Fruit fly (Drosophila melanogaster) whole organism, embryonic: ENCODE measurements around the gene Vti1a.

Experiments
- B-H2 ChIP-seq: fragments of 200-800 bp; sonication (Bioruptor generic); optimal IDR thresholded peaks from 2 replicates; lab custom pipeline; 2018; ENCODE audit warnings: missing biosample characterization, mild to moderate bottlenecking, missing genetic modification characterization
- CG10274 ChIP-seq: fragments of 200-800 bp; sonication (Bioruptor generic); optimal IDR thresholded peaks from 3 replicates; lab custom pipeline; 2017; ENCODE audit warnings: missing biosample characterization, mild to moderate bottlenecking, missing genetic modification characterization
- CG11456 ChIP-seq: fragments of 200-800 bp; sonication (Bioruptor generic); IDR thresholded peaks from 3 replicates; pipeline ENCODE4 v1.3.6; 2022; ENCODE audit warnings: missing biosample characterization, missing genetic modification characterization
- CG12236 ChIP-seq: fragments of 200-800 bp; sonication (Bioruptor generic); optimal IDR thresholded peaks from 2 replicates; lab custom pipeline; 2016; ENCODE audit warnings: missing biosample characterization, missing genetic modification characterization
- CG1603 ChIP-seq: fragments of 200-800 bp; sonication (Bioruptor generic); optimal IDR thresholded peaks from 2 replicates; lab custom pipeline; 2019; ENCODE audit warnings: missing biosample characterization, mild to moderate bottlenecking, missing genetic modification characterization, moderate library complexity
- CG16779 ChIP-seq: fragments of 200-800 bp; sonication (Bioruptor generic); IDR thresholded peaks from 2 replicates; pipeline ENCODE4 v1.3.6; 2022; ENCODE audit warnings: missing biosample characterization, missing genetic modification characterization
- CG17359 ChIP-seq: fragments of 200-800 bp; sonication (Bioruptor generic); optimal IDR thresholded peaks from 3 replicates; lab custom pipeline; 2018; ENCODE audit warnings: missing biosample characterization, mild to moderate bottlenecking, missing genetic modification characterization, moderate library complexity
- CG17829 ChIP-seq: fragments of 200-800 bp; optimal IDR thresholded peaks from 2 replicates; lab custom pipeline; 2019; ENCODE audit warnings: missing biosample characterization, mild to moderate bottlenecking, missing genetic modification characterization, moderate library complexity
- CG2199 ChIP-seq: fragments of 200-800 bp; sonication (Bioruptor generic); IDR thresholded peaks from 3 replicates; pipeline ENCODE4 v1.3.6; 2022; ENCODE audit warnings: missing biosample characterization, missing genetic modification characterization
- CG30431 ChIP-seq: fragments of 200-800 bp; sonication (Bioruptor generic); optimal IDR thresholded peaks from 2 replicates; lab custom pipeline; 2017; ENCODE audit warnings: missing biosample characterization, missing genetic modification characterization
- CG31388 ChIP-seq: fragments of 200-800 bp; sonication (Bioruptor generic); optimal IDR thresholded peaks from 2 replicates; lab custom pipeline; 2016; ENCODE audit warnings: missing biosample characterization, missing genetic modification characterization
- CG3281 ChIP-seq: fragments of 200-800 bp; sonication (Bioruptor generic); optimal IDR thresholded peaks from 3 replicates; lab custom pipeline; 2017; ENCODE audit warnings: missing biosample characterization, mild to moderate bottlenecking, missing genetic modification characterization
- CG3847 ChIP-seq: fragments of 200-800 bp; sonication (Bioruptor generic); IDR thresholded peaks from 2 replicates; pipeline ENCODE4 v1.3.6; 2022; ENCODE audit warnings: missing biosample characterization, missing genetic modification characterization
- CG4617 ChIP-seq: fragments of 200-800 bp; sonication (Bioruptor generic); optimal IDR thresholded peaks from 3 replicates; lab custom pipeline; 2016; ENCODE audit warnings: missing biosample characterization, missing genetic modification characterization, borderline replicate concordance
- CG4707 ChIP-seq: fragments of 200-800 bp; sonication (Bioruptor generic); optimal IDR thresholded peaks from 2 replicates; lab custom pipeline; 2018; ENCODE audit warnings: missing biosample characterization, mild to moderate bottlenecking, missing genetic modification characterization, moderate library complexity
- CG5180 ChIP-seq: fragments of 200-800 bp; sonication (Bioruptor generic); optimal IDR thresholded peaks from 3 replicates; lab custom pipeline; 2017; ENCODE audit warnings: missing biosample characterization, missing genetic modification characterization, mild to moderate bottlenecking, moderate library complexity, missing genetic modification reagents
- CG6654 ChIP-seq: fragments of 200-800 bp; sonication (Bioruptor generic); optimal IDR thresholded peaks from 2 replicates; lab custom pipeline; 2017; ENCODE audit warnings: missing biosample characterization, mild to moderate bottlenecking, missing genetic modification characterization
- CG6683 ChIP-seq: fragments of 200-800 bp; sonication (Bioruptor generic); optimal IDR thresholded peaks from 2 replicates; lab custom pipeline; 2017; ENCODE audit warnings: missing biosample characterization, mild to moderate bottlenecking, missing genetic modification characterization, missing genetic modification reagents
- CG6765 ChIP-seq: fragments of 200-800 bp; sonication (Bioruptor generic); optimal IDR thresholded peaks from 3 replicates; lab custom pipeline; 2017; ENCODE audit warnings: missing biosample characterization, mild to moderate bottlenecking, missing genetic modification characterization
- CG7372 ChIP-seq: fragments of 200-800 bp; sonication (Bioruptor generic); IDR thresholded peaks from 2 replicates; pipeline ENCODE4 v1.3.6; 2022; ENCODE audit warnings: missing biosample characterization, missing genetic modification characterization
- CG7786 ChIP-seq: fragments of 200-800 bp; sonication (Bioruptor generic); optimal IDR thresholded peaks from 2 replicates; lab custom pipeline; 2016; ENCODE audit warnings: missing biosample characterization, missing genetic modification characterization
- Chrac-16 ChIP-seq: fragments of 200-800 bp; sonication (Bioruptor generic); optimal IDR thresholded peaks from 3 replicates; lab custom pipeline; 2016; ENCODE audit warnings: missing biosample characterization, missing genetic modification characterization
- Dbx ChIP-seq: fragments of 200-800 bp; sonication (Bioruptor generic); IDR thresholded peaks from 3 replicates; pipeline ENCODE4 v1.3.6; 2022; ENCODE audit warnings: missing biosample characterization, missing genetic modification characterization
- Dfd ChIP-seq, 2 experiments: fragments of >200 bp; optimal IDR thresholded peaks; 2 replicates each; lab custom pipeline; 2017; ENCODE audit warnings: missing biosample characterization in 2 of 2, missing genetic modification characterization in 2 of 2
- Doc3 ChIP-seq: fragments of 200-800 bp; sonication (Bioruptor generic); IDR thresholded peaks from 3 replicates; pipeline ENCODE4 v1.3.6; 2022; ENCODE audit warnings: missing biosample characterization, missing genetic modification characterization; ENCODE audit not compliant: partially characterized antibody
- ERR ChIP-seq: fragments of 200-800 bp; sonication (Bioruptor generic); optimal IDR thresholded peaks from 2 replicates; lab custom pipeline; 2016; ENCODE audit warnings: missing biosample characterization, missing genetic modification characterization
- Jarid2 ChIP-seq: fragments of 200-800 bp; sonication (Bioruptor generic); optimal IDR thresholded peaks from 3 replicates; lab custom pipeline; 2017; ENCODE audit warnings: mild to moderate bottlenecking, missing biosample characterization, missing genetic modification reagents, missing genetic modification characterization
- Neu2 ChIP-seq: fragments of 200-800 bp; sonication (Bioruptor generic); optimal IDR thresholded peaks from 3 replicates; lab custom pipeline; 2016; ENCODE audit warnings: missing biosample characterization, missing genetic modification characterization, borderline replicate concordance
- Opbp ChIP-seq: fragments of 200-800 bp; sonication (Bioruptor generic); IDR thresholded peaks from 3 replicates; pipeline ENCODE4 v1.3.6; 2022; ENCODE audit warnings: missing biosample characterization, missing genetic modification characterization; ENCODE audit not compliant: partially characterized antibody
- PHDP ChIP-seq: fragments of 200-800 bp; sonication (Bioruptor generic); optimal IDR thresholded peaks from 3 replicates; lab custom pipeline; 2018; ENCODE audit warnings: missing biosample characterization, mild to moderate bottlenecking, missing genetic modification characterization, moderate library complexity
- Sry-β ChIP-seq: fragments of 200-800 bp; sonication (Bioruptor generic); optimal IDR thresholded peaks from 2 replicates; lab custom pipeline; 2018; ENCODE audit warnings: missing biosample characterization, mild to moderate bottlenecking, missing genetic modification characterization, moderate library complexity
- Stat92E ChIP-seq, 3 experiments: fragments of >200 bp in 2 of 3; fragments of 200-800 bp in 1 of 3; sonication (Bioruptor generic) in 1 of 3; optimal IDR thresholded peaks; 2 replicates each; lab custom pipeline; 2017 to 2019; ENCODE audit warnings: missing biosample characterization in 3 of 3, missing genetic modification characterization in 3 of 3, mild to moderate bottlenecking in 1 of 3, moderate library complexity in 1 of 3
- Trl ChIP-seq, 3 experiments: fragments of >200 bp in 2 of 3; fragments of 200-800 bp in 1 of 3; sonication (Bioruptor generic) in 1 of 3; optimal IDR thresholded peaks; 2 replicates in 1 of 3; 3 replicates in 2 of 3; lab custom pipeline; 2016 to 2017; ENCODE audit warnings: missing biosample characterization in 1 of 3, missing genetic modification characterization in 1 of 3
- Vsx1 ChIP-seq: fragments of 200-800 bp; sonication (Bioruptor generic); optimal IDR thresholded peaks from 2 replicates; lab custom pipeline; 2017; ENCODE audit warnings: missing biosample characterization, mild to moderate bottlenecking, missing genetic modification characterization, missing genetic modification reagents
- ash1 ChIP-seq: fragments of 200-800 bp; sonication (Bioruptor generic); optimal IDR thresholded peaks from 2 replicates; lab custom pipeline; 2018; ENCODE audit warnings: missing biosample characterization, mild to moderate bottlenecking, missing genetic modification characterization
- az2 ChIP-seq: fragments of 200-800 bp; sonication (Bioruptor generic); optimal IDR thresholded peaks from 3 replicates; lab custom pipeline; 2016; ENCODE audit warnings: missing biosample characterization, missing genetic modification characterization
- ems ChIP-seq: fragments of 200-800 bp; sonication (Bioruptor generic); optimal IDR thresholded peaks from 3 replicates; lab custom pipeline; 2016; ENCODE audit warnings: missing biosample characterization, missing genetic modification characterization
- en ChIP-seq: fragments of 200-800 bp; sonication (Bioruptor generic); optimal IDR thresholded peaks from 2 replicates; lab custom pipeline; 2016; ENCODE audit warnings: missing biosample characterization, missing genetic modification characterization
- gfzf ChIP-seq: fragments of 200-800 bp; sonication (Bioruptor generic); optimal IDR thresholded peaks from 2 replicates; lab custom pipeline; 2016; ENCODE audit warnings: missing biosample characterization, mild to moderate bottlenecking, missing genetic modification characterization, moderate library complexity
- gro ChIP-seq: fragments of 200-800 bp; sonication (Bioruptor generic); optimal IDR thresholded peaks from 2 replicates; lab custom pipeline; 2016; ENCODE audit warnings: missing biosample characterization, missing genetic modification characterization
- jing ChIP-seq: fragments of 200-800 bp; sonication (Bioruptor generic); optimal IDR thresholded peaks from 2 replicates; lab custom pipeline; 2018; ENCODE audit warnings: missing biosample characterization, mild to moderate bottlenecking, missing genetic modification characterization
- nom ChIP-seq: fragments of 200-800 bp; sonication (Bioruptor generic); optimal IDR thresholded peaks from 2 replicates; lab custom pipeline; 2017; ENCODE audit warnings: missing biosample characterization, missing genetic modification characterization, mild to moderate bottlenecking, moderate library complexity, missing genetic modification reagents
- pnt ChIP-seq: fragments of 200-800 bp; sonication (Bioruptor generic); optimal IDR thresholded peaks from 3 replicates; lab custom pipeline; 2016; ENCODE audit warnings: missing biosample characterization, missing genetic modification characterization
- row ChIP-seq: fragments of 200-800 bp; sonication (Bioruptor generic); IDR thresholded peaks from 3 replicates; pipeline ENCODE4 v1.3.6; 2022; ENCODE audit warnings: missing biosample characterization, missing genetic modification characterization
- slp2 ChIP-seq: fragments of 200-800 bp; sonication (Bioruptor generic); optimal IDR thresholded peaks from 2 replicates; lab custom pipeline; 2016; ENCODE audit warnings: missing biosample characterization, missing genetic modification characterization
- sna ChIP-seq: fragments of 200-800 bp; sonication (Bioruptor generic); IDR thresholded peaks from 2 replicates; pipeline ENCODE4 v1.3.6; 2022; ENCODE audit warnings: missing biosample characterization, missing genetic modification characterization; ENCODE audit not compliant: partially characterized antibody
- sob ChIP-seq: fragments of 200-800 bp; sonication (Bioruptor generic); IDR thresholded peaks from 2 replicates; pipeline ENCODE4 v1.3.6; 2022; ENCODE audit warnings: missing biosample characterization, missing genetic modification characterization
- tgo ChIP-seq: fragments of 200-800 bp; sonication (Bioruptor generic); IDR thresholded peaks from 3 replicates; pipeline ENCODE4 v1.3.6; 2022; ENCODE audit warnings: missing biosample characterization, missing genetic modification characterization
- tin ChIP-seq: fragments of 200-800 bp; sonication (Bioruptor generic); optimal IDR thresholded peaks from 3 replicates; lab custom pipeline; 2016; ENCODE audit warnings: missing biosample characterization, missing genetic modification characterization

The Vti1a gene

dm6 chr3L:698748-699367 lies 6.1 kb upstream of the Vti1a start, which contains the start of gene CG13894 (continued):
- TF ChIP-seq ash1 (GFP tag; lab: Kevin White, UChicago) (peak; percentile 47), gfzf (GFP tag; lab: Kevin White, UChicago) (no peak), en (GFP tag; lab: Kevin White, UChicago) (no peak), sna (GFP tag; lab: Robert Waterston, UW) (no peak; the same call in 1 of the 2 replicates), CG7372 (peak; percentile 78), gro (GFP tag; lab: Kevin White, UChicago) (peak; percentile 23), CG16779 (GFP tag; lab: Robert Waterston, UW) (no peak), Sry-β (GFP tag; lab: Kevin White, UChicago) (no peak), jing (GFP tag; lab: Kevin White, UChicago) (no peak), B-H2 (GFP tag; lab: Kevin White, UChicago) (no peak), CG6683 (GFP tag; lab: Kevin White, UChicago) (no peak), CG10274 (GFP tag; lab: Kevin White, UChicago) (peak; percentile 21), PHDP (tag; lab: Kevin White, UChicago) (peak; percentile 19), Trl (optimal IDR thresholded peaks at IDR 0.05; lab: Kevin White, UChicago) (no peak), Trl (GFP tag; optimal IDR thresholded peaks at IDR 0.05; lab: Kevin White, UChicago) (no peak), Stat92E (GFP tag; optimal IDR thresholded peaks at IDR 0.05; lab: Kevin White, UChicago) (no peak), CG6654 (GFP tag; lab: Kevin White, UChicago) (no peak), tgo (no peak), nom (GFP tag; lab: Kevin White, UChicago) (no peak), CG4617 (GFP tag; lab: Kevin White, UChicago) (no peak), CG3847 (GFP tag; lab: Robert Waterston, UW) (no peak), CG7786 (no peak), Chrac-16 (no peak), Dbx (GFP tag; lab: Robert Waterston, UW) (no peak), CG11456 (GFP tag; lab: Robert Waterston, UW) (no peak), CG12236 (GFP tag; lab: Kevin White, UChicago) (no peak), Jarid2 (GFP tag; lab: Kevin White, UChicago) (peak; percentile 63), slp2 (GFP tag; lab: Kevin White, UChicago) (peak; percentile 25), Opbp (GFP tag; lab: Robert Waterston, UW) (no peak), az2 (GFP tag; lab: Kevin White, UChicago) (no peak), CG3281 (no peak), CG5180 (GFP tag; lab: Kevin White, UChicago) (peak; percentile 91), sob (GFP tag; lab: Robert Waterston, UW) (peak; percentile 29; the same call in 1 of the 2 replicates), CG31388 (GFP tag; lab: Kevin White, UChicago) (no peak), Doc3 (no peak), Vsx1 (GFP tag; lab: Kevin White, UChicago) (no peak), row (GFP tag; lab: Robert Waterston, UW) (no peak), CG17829 (tag; lab: Kevin White, UChicago) (no peak), tin (GFP tag; lab: Kevin White, UChicago) (no peak), CG30431 (GFP tag; lab: Kevin White, UChicago) (no peak), CG4707 (no peak), ems (no peak), CG1603 (tag; lab: Kevin White, UChicago) (peak; percentile 13), Neu2 (GFP tag; lab: Kevin White, UChicago) (no peak), CG6765 (GFP tag; lab: Kevin White, UChicago) (no peak), CG2199 (GFP tag; lab: Robert Waterston, UW) (peak; percentile 92), Dfd (GFP tag; optimal IDR thresholded peaks at IDR 0.05; lab: Kevin White, UChicago) (no peak), CG17359 (tag; lab: Kevin White, UChicago) (peak; percentile 26), pnt (GFP tag; lab: Kevin White, UChicago) (no peak), ERR (GFP tag; lab: Kevin White, UChicago) (no peak)
